Fruit fly (Drosophila melanogaster) whole organism, adult: ENCODE measurements around the gene Hsc70-3.
A peak's percentile ranks its signal among the peaks of the same experiment; 100 is the strongest.

Source experiments
- CG11617 ChIP-seq: fragments of 200-800 bp; sonication (Bioruptor generic); optimal IDR thresholded peaks from 2 replicates; lab custom pipeline; 2017; ENCODE audit warnings: mild to moderate bottlenecking, missing biosample characterization, missing genetic modification reagents, missing genetic modification characterization
- CG12768 ChIP-seq: fragments of 200-800 bp; sonication (Bioruptor generic); optimal IDR thresholded peaks from 2 replicates; lab custom pipeline; 2017; ENCODE audit warnings: missing biosample characterization, missing genetic modification characterization, mild to moderate bottlenecking, moderate library complexity, missing genetic modification reagents
- CG14711 ChIP-seq: fragments of 200-800 bp; sonication (Bioruptor generic); optimal IDR thresholded peaks from 2 replicates; lab custom pipeline; 2018; ENCODE audit warnings: missing biosample characterization, mild to moderate bottlenecking, missing genetic modification characterization, moderate library complexity
- CG1620 ChIP-seq: fragments of 200-800 bp; sonication (Bioruptor generic); optimal IDR thresholded peaks from 2 replicates; lab custom pipeline; 2016; ENCODE audit warnings: missing biosample characterization, missing genetic modification characterization
- CG33017 ChIP-seq: fragments of 200-800 bp; sonication (Bioruptor generic); optimal IDR thresholded peaks from 2 replicates; lab custom pipeline; 2018; ENCODE audit warnings: missing biosample characterization, mild to moderate bottlenecking, missing genetic modification characterization, moderate library complexity
- CG5204 ChIP-seq: fragments of 200-800 bp; sonication (Bioruptor generic); optimal IDR thresholded peaks from 2 replicates; lab custom pipeline; 2016; ENCODE audit warnings: missing biosample characterization, missing genetic modification characterization
- CG7045 ChIP-seq: fragments of 200-800 bp; sonication (Bioruptor generic); optimal IDR thresholded peaks from 2 replicates; lab custom pipeline; 2017; ENCODE audit warnings: missing biosample characterization, mild to moderate bottlenecking, missing genetic modification characterization
- CG7101 ChIP-seq: fragments of 200-800 bp; sonication (Bioruptor generic); optimal IDR thresholded peaks from 2 replicates; lab custom pipeline; 2018; ENCODE audit warnings: missing biosample characterization, mild to moderate bottlenecking, missing genetic modification characterization, moderate library complexity
- Clk ChIP-seq: fragments of 200-800 bp; sonication (Bioruptor generic); optimal IDR thresholded peaks from 2 replicates; lab custom pipeline; 2017; ENCODE audit warnings: missing biosample characterization, missing genetic modification characterization
- Crg-1 ChIP-seq: fragments of 200-800 bp; sonication (Bioruptor generic); optimal IDR thresholded peaks from 2 replicates; lab custom pipeline; 2016; ENCODE audit warnings: missing biosample characterization, missing genetic modification characterization
- Hr96 ChIP-seq: fragments of 200-800 bp; sonication (Bioruptor generic); optimal IDR thresholded peaks from 2 replicates; lab custom pipeline; 2016; ENCODE audit warnings: missing biosample characterization, missing genetic modification characterization
- Mnt ChIP-seq: fragments of 200-800 bp; sonication (Bioruptor generic); optimal IDR thresholded peaks from 2 replicates; lab custom pipeline; 2016; ENCODE audit warnings: missing biosample characterization, mild to moderate bottlenecking, missing genetic modification characterization
- bab1 ChIP-seq: fragments of 200-800 bp; sonication (Bioruptor generic); optimal IDR thresholded peaks from 3 replicates; lab custom pipeline; 2019; ENCODE audit warnings: missing biosample characterization, mild to moderate bottlenecking, missing genetic modification characterization, moderate library complexity
- cic ChIP-seq: fragments of 200-800 bp; sonication (Bioruptor generic); optimal IDR thresholded peaks from 2 replicates; lab custom pipeline; 2017; ENCODE audit warnings: missing biosample characterization, mild to moderate bottlenecking, missing genetic modification characterization, moderate library complexity
- cnc ChIP-seq, 2 experiments: fragments of >200 bp; optimal IDR thresholded peaks; 2 replicates each; lab custom pipeline; 2017
- kay ChIP-seq: fragments of 200-800 bp; sonication (Bioruptor generic); peaks from one replicate; lab custom pipeline; 2016; ENCODE audit warnings: missing biosample characterization, missing genetic modification characterization, borderline replicate concordance
- ovo ChIP-seq: fragments of 200-800 bp; sonication (Bioruptor generic); optimal IDR thresholded peaks from 2 replicates; lab custom pipeline; 2016; ENCODE audit warnings: missing biosample characterization, missing genetic modification characterization
- pad ChIP-seq: fragments of 200-800 bp; sonication (Bioruptor generic); optimal IDR thresholded peaks from 3 replicates; lab custom pipeline; 2017; ENCODE audit warnings: missing biosample characterization, missing genetic modification characterization, mild to moderate bottlenecking, moderate library complexity, missing genetic modification reagents
- tj ChIP-seq: fragments of 200-800 bp; sonication (Bioruptor generic); optimal IDR thresholded peaks from 3 replicates; lab custom pipeline; 2017; ENCODE audit warnings: missing biosample characterization, mild to moderate bottlenecking, missing genetic modification characterization, moderate library complexity
- toe ChIP-seq: fragments of 200-800 bp; sonication (Bioruptor generic); optimal IDR thresholded peaks from 2 replicates; lab custom pipeline; 2016; ENCODE audit warnings: missing biosample characterization, missing genetic modification characterization

The Hsc70-3 gene

dm6 chrX:11799931-11800330 lies 7.0 kb downstream of the Hsc70-3 start:
- TF ChIP-seq CG14711 (tag; lab: Kevin White, UChicago) (no peak), CG7101 (tag; lab: Kevin White, UChicago) (no peak), ovo (GFP tag; lab: Kevin White, UChicago) (no peak), CG33017 (tag; lab: Kevin White, UChicago) (no peak), Mnt (GFP tag; lab: Kevin White, UChicago) (no peak), CG12768 (no peak), cic (GFP tag; lab: Kevin White, UChicago) (no peak), kay (GFP tag; lab: Kevin White, UChicago) (no peak), tj (GFP tag; lab: Kevin White, UChicago) (no peak), bab1 (GFP tag; lab: Kevin White, UChicago) (no peak), pad (GFP tag; lab: Kevin White, UChicago) (no peak), CG5204 (GFP tag; lab: Kevin White, UChicago) (no peak), CG11617 (GFP tag; lab: Kevin White, UChicago) (no peak), CG7045 (GFP tag; lab: Kevin White, UChicago) (no peak)

dm6 chrX:11798522-11798921 lies 8.4 kb downstream of the Hsc70-3 start:
- TF ChIP-seq kay (GFP tag; lab: Kevin White, UChicago) (peak; percentile 60), Hr96 (GFP tag; lab: Kevin White, UChicago) (no peak)

dm6 chrX:11796925-11797324 lies 10.0 kb downstream of the Hsc70-3 start:
- TF ChIP-seq Mnt (GFP tag; lab: Kevin White, UChicago) (no peak), CG5204 (GFP tag; lab: Kevin White, UChicago) (no peak), Hr96 (GFP tag; lab: Kevin White, UChicago) (no peak), CG1620 (no peak), CG7101 (tag; lab: Kevin White, UChicago) (no peak), CG7045 (GFP tag; lab: Kevin White, UChicago) (no peak), CG11617 (GFP tag; lab: Kevin White, UChicago) (no peak)

- TF ChIP-seq CG12768 (no peak), pad (GFP tag; lab: Kevin White, UChicago) (no peak), CG7101 (tag; lab: Kevin White, UChicago) (no peak), CG5204 (GFP tag; lab: Kevin White, UChicago) (no peak), Hr96 (GFP tag; lab: Kevin White, UChicago) (no peak), cnc (optimal IDR thresholded peaks at IDR 0.05; lab: Kevin White, UChicago) (no peak), toe (no peak), tj (GFP tag; lab: Kevin White, UChicago) (no peak), CG33017 (tag; lab: Kevin White, UChicago) (no peak), cic (GFP tag; lab: Kevin White, UChicago) (no peak), Mnt (GFP tag; lab: Kevin White, UChicago) (no peak), CG11617 (GFP tag; lab: Kevin White, UChicago) (no peak), CG7045 (GFP tag; lab: Kevin White, UChicago) (no peak), Crg-1 (no peak), bab1 (GFP tag; lab: Kevin White, UChicago) (no peak), kay (GFP tag; lab: Kevin White, UChicago) (no peak), Clk (GFP tag; lab: Kevin White, UChicago) (no peak), CG14711 (tag; lab: Kevin White, UChicago) (no peak), ovo (GFP tag; lab: Kevin White, UChicago) (no peak), CG1620 (no peak)
Observed at dm6 chrX:11793434-11793833, 13.5 kb downstream of the Hsc70-3 start.

- TF ChIP-seq Clk (GFP tag; lab: Kevin White, UChicago): no peak
- no peak for TF ChIP-seq kay (GFP tag; lab: Kevin White, UChicago)
- peak; percentile 74 for TF ChIP-seq ovo (GFP tag; lab: Kevin White, UChicago)
- peak; percentile 16 for TF ChIP-seq CG14711 (tag; lab: Kevin White, UChicago)
- no peak for TF ChIP-seq toe
- TF ChIP-seq tj (GFP tag; lab: Kevin White, UChicago): no peak
- TF ChIP-seq CG7045 (GFP tag; lab: Kevin White, UChicago): no peak
- TF ChIP-seq Hr96 (GFP tag; lab: Kevin White, UChicago): no peak
- TF ChIP-seq CG1620: peak; percentile 75
- peak; percentile 53 for TF ChIP-seq CG7101 (tag; lab: Kevin White, UChicago)
- peak; percentile 45 for TF ChIP-seq Mnt (GFP tag; lab: Kevin White, UChicago)
- no peak for TF ChIP-seq cnc (optimal IDR thresholded peaks at IDR 0.05; lab: Kevin White, UChicago)
- no peak for TF ChIP-seq cic (GFP tag; lab: Kevin White, UChicago)
- peak; percentile 21 for TF ChIP-seq CG11617 (GFP tag; lab: Kevin White, UChicago)
- no peak for TF ChIP-seq CG33017 (tag; lab: Kevin White, UChicago)
- TF ChIP-seq pad (GFP tag; lab: Kevin White, UChicago): peak; percentile 57
- TF ChIP-seq bab1 (GFP tag; lab: Kevin White, UChicago): peak; percentile 13
- TF ChIP-seq CG12768: no peak
- no peak for TF ChIP-seq CG5204 (GFP tag; lab: Kevin White, UChicago)
- TF ChIP-seq Crg-1: peak; percentile 75
Observed at dm6 chrX:11792415-11793328, 14.2 kb downstream of the Hsc70-3 start, which contains the start of gene CkIIbeta. TSS of gene CkIIbeta (plus strand) at chrX:11792533.
